Worm (Caenorhabditis elegans): Measurements from ENCODE around the gene hrg-3.

DNA sequence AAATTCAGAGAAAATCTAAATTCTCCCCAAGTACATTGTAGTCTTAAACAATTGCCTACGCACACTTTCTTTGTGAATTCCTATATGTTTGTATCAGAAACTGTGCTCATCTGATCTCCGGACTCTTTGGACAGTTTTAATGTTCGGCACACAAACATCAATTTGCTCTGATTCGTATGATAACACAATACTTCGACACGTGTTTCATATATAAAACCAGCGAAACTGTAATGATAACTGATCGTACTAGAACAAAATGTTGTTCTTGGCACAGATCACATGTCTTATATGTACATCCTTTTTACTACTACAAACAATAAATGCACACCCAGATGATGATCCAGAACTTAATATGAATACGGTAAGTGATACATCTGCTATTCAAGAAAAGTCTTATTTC lies 35.1 kb downstream of the hrg-3 start, which contains the start of gene lipl-2:
- no peak for TF ChIP-seq scrt-1 (GFP tag; IDR thresholded peaks at IDR 0.05)
- no peak for TF ChIP-seq hnd-1 (tag; optimal IDR thresholded peaks at IDR 0.05)
- no peak for TF ChIP-seq ets-7 (tag; optimal IDR thresholded peaks at IDR 0.05)
- no peak for TF ChIP-seq ama-1 (optimal IDR thresholded peaks at IDR 0.05)
- no peak for TF ChIP-seq ceh-13 (GFP tag; optimal IDR thresholded peaks at IDR 0.05)
- no peak for TF ChIP-seq tra-4 (tag; optimal IDR thresholded peaks at IDR 0.05)
- no peak for TF ChIP-seq B0310.2 (tag; optimal IDR thresholded peaks at IDR 0.05)
- no peak for TF ChIP-seq pes-1 (GFP tag; IDR thresholded peaks at IDR 0.05)
- TF ChIP-seq F13C5.2 (tag; optimal IDR thresholded peaks at IDR 0.05), result no peak
- TF ChIP-seq hmbx-1 (tag; optimal IDR thresholded peaks at IDR 0.05), result no peak
- TF ChIP-seq tbx-37 (GFP tag; conservative IDR thresholded peaks at IDR 0.05), result no peak
- no peak for TF ChIP-seq hmg-4 (GFP tag; optimal IDR thresholded peaks at IDR 0.05)

Measured in whole organism, early embryonic.